Worm (Caenorhabditis elegans) whole organism, L4 larva: ENCODE measurements around the gene srx-78.
"Not testable (repeated sequence)": the region's sequence is repeated elsewhere in the genome, so short reads cannot be mapped to it uniquely, and the experiment has no call there.

Experiments used
- F44E2.7 ChIP-seq: fragments of 200-800 bp; sonication (Bioruptor generic); IDR thresholded peaks from 2 replicates; pipeline ENCODE4 v2.1.2; 2022; ENCODE audit warnings: missing genetic modification characterization, missing compliant biosample characterization
- Y105C5A.15 ChIP-seq: fragments of 200-800 bp; sonication (Bioruptor generic); IDR thresholded peaks from 2 replicates; pipeline ENCODE4 v1.3.6; 2022; ENCODE audit warnings: missing genetic modification characterization, missing compliant biosample characterization
- ZK337.2 ChIP-seq: fragments of 200-800 bp; sonication (Bioruptor generic); IDR thresholded peaks from 2 replicates; pipeline ENCODE4 v1.3.6; 2022; ENCODE audit warnings: missing genetic modification reagents, missing genetic modification characterization, missing compliant biosample characterization
- aly-2 ChIP-seq: sonication (generic microtip); optimal IDR thresholded peaks from 2 replicates; lab custom pipeline; 2018; ENCODE audit warnings: missing biosample characterization, missing genetic modification characterization
- ama-1 ChIP-seq: fragments of 150-350 bp; optimal IDR thresholded peaks from 2 replicates; lab custom pipeline; 2014; ENCODE audit warnings: inconsistent platforms, mixed read lengths
- arid-1 ChIP-seq: fragments of 200-800 bp; sonication (Bioruptor generic); conservative IDR thresholded peaks from 2 replicates; pipeline ENCODE4 v1.3.6; 2022; ENCODE audit warnings: missing genetic modification reagents, missing genetic modification characterization, missing compliant biosample characterization
- attf-4 ChIP-seq: sonication (generic microtip); optimal IDR thresholded peaks from 3 replicates; lab custom pipeline; 2017; ENCODE audit warnings: missing biosample characterization, missing genetic modification characterization
- ceh-28 ChIP-seq: fragments of 150-350 bp; optimal IDR thresholded peaks from 2 replicates; lab custom pipeline; 2014; ENCODE audit warnings: missing biosample characterization, missing genetic modification reagents, missing genetic modification characterization
- ceh-82 ChIP-seq: sonication (generic microtip); optimal IDR thresholded peaks from 2 replicates; lab custom pipeline; 2017; ENCODE audit warnings: missing biosample characterization, missing genetic modification characterization
- ces-1 ChIP-seq: fragments of 150-350 bp; sonication (generic microtip); optimal IDR thresholded peaks from 4 replicates; lab custom pipeline; 2014; ENCODE audit warnings: missing biosample characterization, missing genetic modification reagents, missing genetic modification characterization
- daf-12 ChIP-seq: fragments of 150-350 bp; optimal IDR thresholded peaks from 2 replicates; lab custom pipeline; 2014; ENCODE audit warnings: missing biosample characterization, missing genetic modification reagents, missing genetic modification characterization
- dmd-6 ChIP-seq: fragments of 200-800 bp; sonication (Bioruptor generic); IDR thresholded peaks from 2 replicates; pipeline ENCODE4 v1.3.6; 2022; ENCODE audit warnings: missing genetic modification reagents, missing genetic modification characterization, missing compliant biosample characterization
- dmd-8 ChIP-seq: fragments of 200-800 bp; sonication (Bioruptor generic); IDR thresholded peaks from 2 replicates; pipeline ENCODE4 v1.3.6; 2022; ENCODE audit warnings: missing genetic modification characterization, missing compliant biosample characterization
- dmd-9 ChIP-seq: fragments of 200-800 bp; sonication (Bioruptor generic); IDR thresholded peaks from 2 replicates; pipeline ENCODE4 v1.3.6; 2022; ENCODE audit warnings: missing genetic modification reagents, missing genetic modification characterization, missing compliant biosample characterization
- dve-1 ChIP-seq: sonication (generic microtip); optimal IDR thresholded peaks from 2 replicates; lab custom pipeline; 2017; ENCODE audit warnings: antibody characterized with exemption, mild to moderate bottlenecking, missing genetic modification characterization, missing compliant biosample characterization; ENCODE audit not compliant: insufficient read depth
- hif-1 ChIP-seq, 2 experiments: sonication (generic microtip); optimal IDR thresholded peaks; 2 replicates each; lab custom pipeline; 2016 to 2017; ENCODE audit warnings: missing compliant biosample characterization in 2 of 2, missing genetic modification characterization in 2 of 2, missing genetic modification reagents in 2 of 2, missing genotype in 2 of 2, mild to moderate bottlenecking in 1 of 2
- hmg-1.1 ChIP-seq: fragments of 200-800 bp; sonication (Bioruptor generic); IDR thresholded peaks from 2 replicates; pipeline ENCODE4 v1.3.6; 2022; ENCODE audit warnings: missing genetic modification reagents, missing genetic modification characterization, missing compliant biosample characterization
- lin-38 ChIP-seq: fragments of 200-800 bp; sonication (Bioruptor generic); IDR thresholded peaks from 2 replicates; pipeline ENCODE4 v1.3.6; 2022; ENCODE audit warnings: missing genetic modification reagents, missing genetic modification characterization, missing compliant biosample characterization
- lin-39 ChIP-seq: fragments of 150-350 bp; optimal IDR thresholded peaks from 2 replicates; lab custom pipeline; 2014; ENCODE audit warnings: missing biosample characterization, missing genetic modification reagents, missing genetic modification characterization
- lir-3 ChIP-seq: sonication (generic microtip); optimal IDR thresholded peaks from 2 replicates; lab custom pipeline; 2016; ENCODE audit warnings: mild to moderate bottlenecking, missing genetic modification characterization, missing compliant biosample characterization
- madf-5 ChIP-seq, 2 experiments: fragments of 200-800 bp; sonication (Bioruptor generic); IDR thresholded peaks; 2 replicates each; pipeline ENCODE4 v1.3.6; 2022; ENCODE audit warnings: missing compliant biosample characterization in 2 of 2, missing genetic modification characterization in 2 of 2
- madf-9 ChIP-seq: fragments of 200-800 bp; sonication (Bioruptor generic); conservative IDR thresholded peaks from 2 replicates; pipeline ENCODE4 v1.3.6; 2022; ENCODE audit warnings: missing genetic modification reagents, missing genetic modification characterization, missing compliant biosample characterization
- mdl-1 ChIP-seq, 2 experiments: fragments of 150-350 bp in 1 of 2; sonication (generic microtip) in 1 of 2; optimal IDR thresholded peaks; 2 replicates each; lab custom pipeline; 2014 to 2017; ENCODE audit warnings: missing biosample characterization in 2 of 2, missing genetic modification characterization in 2 of 2
- mdt-29 ChIP-seq: fragments of 200-800 bp; sonication (Bioruptor generic); IDR thresholded peaks from 2 replicates; pipeline ENCODE4 v1.3.6; 2022; ENCODE audit warnings: missing genetic modification reagents, missing genetic modification characterization, missing compliant biosample characterization
- mep-1 ChIP-seq: fragments of 150-350 bp; sonication (generic microtip); optimal IDR thresholded peaks from 3 replicates; lab custom pipeline; 2014; ENCODE audit warnings: missing biosample characterization, missing genetic modification characterization
- mes-2 ChIP-seq: sonication (generic microtip); optimal IDR thresholded peaks from 2 replicates; lab custom pipeline; 2016; ENCODE audit warnings: missing genotype, mild to moderate bottlenecking, missing genetic modification characterization, missing compliant biosample characterization; ENCODE audit not compliant: poor library complexity, severe bottlenecking
- nhr-102 ChIP-seq: sonication (generic microtip); optimal IDR thresholded peaks from 2 replicates; lab custom pipeline; 2016; ENCODE audit warnings: mild to moderate bottlenecking, missing genetic modification characterization, moderate library complexity, missing compliant biosample characterization
- nhr-111 ChIP-seq: fragments of 200-800 bp; sonication (Bioruptor generic); optimal IDR thresholded peaks from 2 replicates; lab custom pipeline; 2018; ENCODE audit warnings: mild to moderate bottlenecking, missing genetic modification characterization, missing compliant biosample characterization
- nhr-25 ChIP-seq: sonication (generic microtip); optimal IDR thresholded peaks from 2 replicates; lab custom pipeline; 2017; ENCODE audit warnings: missing genetic modification characterization, mild to moderate bottlenecking, missing compliant biosample characterization, antibody characterized with exemption, moderate library complexity, borderline replicate concordance; ENCODE audit not compliant: insufficient read depth
- nhr-48 ChIP-seq: sonication (generic microtip); optimal IDR thresholded peaks from 2 replicates; lab custom pipeline; 2016; ENCODE audit warnings: mild to moderate bottlenecking, missing genetic modification characterization, missing compliant biosample characterization
- nhr-6 ChIP-seq: fragments of 150-350 bp; optimal IDR thresholded peaks from 2 replicates; lab custom pipeline; 2014; ENCODE audit warnings: missing biosample characterization, missing genetic modification characterization
- pqm-1 ChIP-seq: sonication (generic microtip); optimal IDR thresholded peaks from 2 replicates; lab custom pipeline; 2017; ENCODE audit warnings: missing biosample characterization, missing genetic modification characterization
- rbr-2 ChIP-seq: sonication (generic microtip); optimal IDR thresholded peaks from 2 replicates; lab custom pipeline; 2016; ENCODE audit warnings: missing genotype, missing genetic modification characterization, missing compliant biosample characterization
- sdz-12 ChIP-seq: fragments of 200-800 bp; sonication (Bioruptor generic); optimal IDR thresholded peaks from 2 replicates; lab custom pipeline; 2018; ENCODE audit warnings: mild to moderate bottlenecking, missing genetic modification characterization, missing compliant biosample characterization
- set-16 ChIP-seq: fragments of 200-800 bp; sonication (Bioruptor generic); IDR thresholded peaks from 2 replicates; pipeline ENCODE4 v1.3.6; 2022; ENCODE audit warnings: missing genetic modification reagents, missing genetic modification characterization, missing compliant biosample characterization
- skn-1 ChIP-seq: fragments of 150-350 bp; optimal IDR thresholded peaks from 2 replicates; lab custom pipeline; 2014; ENCODE audit warnings: missing biosample characterization, missing genetic modification characterization
- snpc-1.2 ChIP-seq: fragments of 200-800 bp; sonication (Bioruptor generic); IDR thresholded peaks from 2 replicates; pipeline ENCODE4 v1.3.6; 2022; ENCODE audit warnings: missing genetic modification reagents, missing genetic modification characterization, missing compliant biosample characterization
- spr-3 ChIP-seq: fragments of 200-800 bp; sonication (Bioruptor generic); optimal IDR thresholded peaks from 2 replicates; lab custom pipeline; 2018; ENCODE audit warnings: mild to moderate bottlenecking, missing genetic modification characterization, missing compliant biosample characterization
- unc-130 ChIP-seq: sonication (generic microtip); optimal IDR thresholded peaks from 2 replicates; lab custom pipeline; 2016; ENCODE audit warnings: missing genetic modification reagents, missing genetic modification characterization, missing compliant biosample characterization
- unc-62 ChIP-seq, 3 experiments: fragments of 150-350 bp in 1 of 3; sonication (generic microtip); optimal IDR thresholded peaks in 2 of 3; peaks in 1 of 3; 1 replicate in 1 of 3; 2 replicates in 2 of 3; lab custom pipeline; 2014 to 2017; ENCODE audit warnings: missing biosample characterization in 3 of 3, missing genetic modification characterization in 3 of 3, missing genetic modification reagents in 3 of 3, missing genotype in 1 of 3
- vab-7 ChIP-seq: fragments of 200-800 bp; sonication (Bioruptor generic); IDR thresholded peaks from 2 replicates; pipeline ENCODE4 v1.3.6; 2022; ENCODE audit warnings: missing genetic modification reagents, missing genetic modification characterization, missing compliant biosample characterization
- zag-1 ChIP-seq: fragments of 150-350 bp; optimal IDR thresholded peaks from 2 replicates; lab custom pipeline; 2014; ENCODE audit warnings: missing biosample characterization, missing genetic modification characterization
- zip-11 ChIP-seq: fragments of 200-800 bp; sonication (Bioruptor generic); IDR thresholded peaks from 2 replicates; pipeline ENCODE4 v1.3.6; 2022; ENCODE audit warnings: missing genetic modification characterization, missing compliant biosample characterization

srx-78 gene

DNA sequence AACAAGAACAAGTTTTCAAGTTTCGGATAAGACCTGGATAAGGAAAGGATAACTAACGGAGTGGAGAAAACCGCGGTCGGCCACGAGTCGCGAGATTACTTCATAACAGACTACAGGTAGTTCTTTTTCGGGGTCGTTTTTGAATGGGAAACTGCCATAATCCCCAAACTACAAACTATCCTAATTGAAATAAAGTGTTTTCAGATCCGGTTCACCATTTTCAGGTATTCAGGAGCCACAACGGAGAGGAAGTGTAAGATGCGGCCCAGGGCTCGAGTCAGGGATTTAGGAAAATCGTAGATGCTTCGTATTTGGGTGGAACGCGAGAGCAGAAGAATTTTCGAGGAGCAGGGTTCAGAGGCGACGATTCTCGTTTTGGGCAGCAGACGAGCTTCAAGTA lies 21.1 kb downstream of the srx-78 start, which contains the start of gene T01G5.8:
T01G5.8 (plus strand) TSS at position 301 of the 400 bp plus-strand sequence.
- not testable (repeated sequence) for TF ChIP-seq unc-62 (GFP tag; optimal IDR thresholded peaks at IDR 0.05 in 1 of 2; lab: Kevin White, UChicago); unc-62 (tag; optimal IDR thresholded peaks at IDR 0.05; lab: Kevin White, UChicago); ceh-28 (tag; lab: Kevin White, UChicago); set-16 (GFP tag; lab: Robert Waterston, UW)

DNA sequence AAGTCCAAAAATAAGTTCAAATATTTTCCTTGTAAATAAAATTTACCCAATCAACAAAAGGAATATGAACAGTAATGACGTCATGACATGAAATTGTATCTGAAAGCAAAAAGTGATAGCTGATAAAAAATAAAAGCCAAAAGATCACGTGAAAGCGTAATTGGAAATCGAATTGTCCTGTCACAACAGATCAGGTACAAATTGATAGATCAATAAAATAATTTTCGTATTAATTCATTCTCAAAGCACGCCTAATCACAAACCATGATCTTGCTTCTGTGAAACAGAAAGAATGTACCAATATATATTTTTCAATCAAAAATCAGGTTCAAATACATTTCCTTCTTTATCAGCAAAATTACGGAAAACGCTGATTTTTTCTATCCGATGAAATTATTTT lies 24.7 kb downstream of the srx-78 start, which contains the start of gene flor-1:
flor-1 (minus strand) TSS at position 101 of the 400 bp plus-strand sequence.
- TF ChIP-seq spr-3 (GFP tag; lab: Kevin White, UChicago) (no peak), mes-2 (tag; lab: Kevin White, UChicago) (no peak), dve-1 (tag; lab: Kevin White, UChicago) (peak; percentile 20), mdt-29 (no peak), rbr-2 (tag; lab: Kevin White, UChicago) (no peak), madf-5 (GFP tag; IDR thresholded peaks at IDR 0.05; lab: Robert Waterston, UW) (no peak), ZK337.2 (GFP tag; lab: Robert Waterston, UW) (no peak)

DNA sequence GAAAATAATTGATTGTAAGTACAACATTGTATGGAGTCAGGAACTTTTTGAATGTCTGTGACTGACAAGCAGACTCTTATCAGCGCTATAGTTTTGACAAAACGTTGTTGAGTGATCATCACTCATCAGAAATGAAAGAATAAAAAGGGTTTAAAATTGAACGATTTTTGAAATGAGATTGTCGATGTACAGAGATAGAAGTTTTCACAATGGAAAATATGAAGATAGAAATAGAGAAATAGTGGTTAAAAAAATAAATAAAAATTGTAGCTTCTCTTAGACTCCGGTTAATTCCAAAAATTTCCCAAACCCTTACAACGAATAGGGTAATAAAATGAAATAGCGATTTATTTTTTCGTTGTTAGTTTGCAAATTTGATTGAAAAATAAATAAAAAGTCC lies 30.3 kb downstream of the srx-78 start, which contains the start of gene ugt-30:
ugt-30 (minus strand) TSS at position 101 of the 400 bp plus-strand sequence.
- TF ChIP-seq dmd-6 (GFP tag; lab: Robert Waterston, UW), result peak; percentile 40; the same call in 1 of the 2 replicates

DNA sequence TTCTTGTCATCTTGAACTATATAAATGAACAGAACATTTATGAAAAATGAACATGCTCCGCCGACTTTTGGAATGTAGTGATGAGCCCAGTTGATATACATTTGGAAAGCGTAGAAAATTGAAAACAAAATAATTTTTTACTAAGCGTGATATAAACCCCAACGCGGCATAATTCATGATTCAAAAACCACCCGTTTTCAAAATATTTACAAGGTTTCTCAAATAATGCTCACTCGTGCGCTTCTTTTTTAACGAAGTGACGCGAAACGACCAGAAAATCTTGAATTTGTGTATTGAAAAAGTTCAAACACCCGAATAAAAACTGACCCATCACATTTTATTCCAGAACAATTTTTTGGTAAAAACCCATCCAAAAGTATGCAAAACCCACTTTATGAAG lies 32.6 kb downstream of the srx-78 start, which contains the start of gene srj-27:
srj-27 (minus strand) TSS at position 101 of the 400 bp plus-strand sequence.
- TF ChIP-seq snpc-1.2 (GFP tag; lab: Robert Waterston, UW), result no peak
- TF ChIP-seq hif-1 (tag; optimal IDR thresholded peaks at IDR 0.05; lab: Kevin White, UChicago), result no peak
- TF ChIP-seq nhr-6 (tag; lab: Kevin White, UChicago), result no peak
- no peak for TF ChIP-seq mep-1 (tag; lab: Kevin White, UChicago)
- no peak for TF ChIP-seq nhr-102
- TF ChIP-seq attf-4 (tag; lab: Kevin White, UChicago), result no peak
- no peak for TF ChIP-seq ceh-82 (tag; lab: Kevin White, UChicago)
- TF ChIP-seq zag-1 (tag; lab: Kevin White, UChicago), result no peak
- no peak for TF ChIP-seq madf-9
- no peak for TF ChIP-seq ama-1
- no peak for TF ChIP-seq arid-1
- no peak for TF ChIP-seq lin-38 (GFP tag; lab: Robert Waterston, UW)
- no peak for TF ChIP-seq skn-1 (tag; lab: Kevin White, UChicago)
- no peak for TF ChIP-seq ces-1
- no peak for TF ChIP-seq aly-2 (tag; lab: Kevin White, UChicago)
- TF ChIP-seq vab-7 (GFP tag; lab: Robert Waterston, UW), result no peak
- no peak for TF ChIP-seq sdz-12 (GFP tag; lab: Kevin White, UChicago)
- TF ChIP-seq mdl-1 (tag; optimal IDR thresholded peaks at IDR 0.05; lab: Kevin White, UChicago), result no peak
- TF ChIP-seq nhr-25 (tag; lab: Kevin White, UChicago), result no peak
- TF ChIP-seq nhr-111 (GFP tag; lab: Kevin White, UChicago), result no peak
- TF ChIP-seq, all 104 proteins: peak for 0

DNA sequence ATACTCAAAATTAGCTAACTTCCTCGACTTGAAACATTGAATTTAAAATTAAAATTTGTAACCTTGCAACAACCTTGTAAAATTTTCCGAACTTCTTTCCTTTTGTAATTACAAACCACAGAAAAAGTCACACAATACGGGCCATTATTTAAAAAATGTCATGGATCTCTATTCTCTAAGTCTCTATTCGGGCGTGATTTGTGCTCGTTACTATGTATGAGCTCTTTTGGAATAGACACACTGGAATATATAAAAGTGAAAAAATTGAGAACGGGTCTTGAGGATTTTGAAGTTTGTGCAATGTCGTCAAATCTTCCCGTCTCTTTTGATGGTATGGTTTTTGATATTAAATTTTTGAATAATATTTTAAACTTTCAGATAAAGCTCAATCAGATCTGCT lies 33.1 kb downstream of the srx-78 start, which contains the start of gene srr-7:
srr-7 (plus strand) TSS at position 301 of the 400 bp plus-strand sequence.
- TF ChIP-seq zip-11 (GFP tag; lab: Robert Waterston, UW) (no peak), zag-1 (tag; lab: Kevin White, UChicago) (no peak), nhr-48 (tag; lab: Kevin White, UChicago) (no peak), pqm-1 (no peak), unc-130 (GFP tag; lab: Kevin White, UChicago) (no peak), lir-3 (tag; lab: Kevin White, UChicago) (no peak), hmg-1.1 (GFP tag; lab: Robert Waterston, UW) (no peak), hif-1 (tag; optimal IDR thresholded peaks at IDR 0.05; lab: Kevin White, UChicago) (no peak), ces-1 (no peak), dmd-9 (GFP tag; lab: Robert Waterston, UW) (no peak), dmd-8 (GFP tag; lab: Robert Waterston, UW) (no peak), F44E2.7 (GFP tag; lab: Robert Waterston, UW) (no peak), Y105C5A.15 (GFP tag; lab: Robert Waterston, UW) (no peak), nhr-102 (no peak), ama-1 (no peak), set-16 (GFP tag; lab: Robert Waterston, UW) (no peak), ceh-28 (tag; lab: Kevin White, UChicago) (no peak), lin-39 (no peak), daf-12 (no peak)
- TF ChIP-seq, all 104 proteins: peak for 0
